Worm (Caenorhabditis elegans): Measurements from ENCODE around the gene baz-2.

ce11 chrIII:7694274-7694673, 38.4 kb upstream of the baz-2 start, which contains the start of gene C18H2.5:
- TF ChIP-seq pqm-1 (tag; optimal IDR thresholded peaks at IDR 0.05) (no peak), ama-1 (optimal IDR thresholded peaks at IDR 0.05) (no peak), nhr-77 (tag; optimal IDR thresholded peaks at IDR 0.05) (no peak), aly-2 (tag; optimal IDR thresholded peaks at IDR 0.05) (no peak), ztf-11 (tag; optimal IDR thresholded peaks at IDR 0.05) (no peak), sea-2 (GFP tag; optimal IDR thresholded peaks at IDR 0.05) (no peak), egl-27 (tag; optimal IDR thresholded peaks at IDR 0.05) (no peak)

Data from whole organism, L3 larva.